Worm (Caenorhabditis elegans) whole organism, young adult: ENCODE measurements around the gene R13A1.10.
A peak's percentile ranks its signal among the peaks of the same experiment; 100 is the strongest.

ENCODE experiments used
- F39B2.1 ChIP-seq: fragments of 200-800 bp; sonication (Bioruptor generic); IDR thresholded peaks from 2 replicates; pipeline ENCODE4 v1.3.6; 2022; ENCODE audit warnings: missing genetic modification reagents, missing genetic modification characterization, missing compliant biosample characterization
- F55B11.4 ChIP-seq: sonication (generic microtip); optimal IDR thresholded peaks from 2 replicates; lab custom pipeline; 2016; ENCODE audit warnings: missing compliant biosample characterization, missing genetic modification characterization, borderline replicate concordance; ENCODE audit not compliant: insufficient read depth
- Y53G8AR.9 ChIP-seq: fragments of 200-800 bp; sonication (Bioruptor generic); conservative IDR thresholded peaks from 2 replicates; pipeline ENCODE4 v1.3.6; 2022; ENCODE audit warnings: missing genetic modification reagents, missing genetic modification characterization, missing compliant biosample characterization
- Y56A3A.18 ChIP-seq: fragments of 200-800 bp; sonication (Bioruptor generic); IDR thresholded peaks from 2 replicates; pipeline ENCODE4 v1.3.6; 2022; ENCODE audit warnings: missing genetic modification reagents, missing genetic modification characterization, missing compliant biosample characterization
- ama-1 ChIP-seq, 3 experiments: fragments of 150-350 bp in 1 of 3; sonication (generic microtip) in 2 of 3; optimal IDR thresholded peaks; 2 replicates each; lab custom pipeline; 2014 to 2018; ENCODE audit warnings: missing biosample characterization in 2 of 3, missing genetic modification characterization in 2 of 3, missing genetic modification reagents in 2 of 3
- aptf-2 ChIP-seq: fragments of 200-800 bp; sonication (Bioruptor generic); conservative IDR thresholded peaks from 2 replicates; pipeline ENCODE4 v1.3.6; 2022; ENCODE audit warnings: missing genetic modification reagents, missing genetic modification characterization, missing compliant biosample characterization
- cebp-1 ChIP-seq, 2 experiments: fragments of 200-800 bp in 1 of 2; sonication (Bioruptor generic) in 1 of 2; sonication (generic microtip) in 1 of 2; IDR thresholded peaks in 1 of 2; optimal IDR thresholded peaks in 1 of 2; 2 replicates each; pipeline versions ENCODE4 v1.3.6 to Lab custom; 2017 to 2022; ENCODE audit warnings: missing compliant biosample characterization in 2 of 2, missing genetic modification characterization in 2 of 2, mild to moderate bottlenecking in 1 of 2, missing genetic modification reagents in 1 of 2, moderate library complexity in 1 of 2
- cebp-2 ChIP-seq: fragments of 200-800 bp; sonication (Bioruptor generic); IDR thresholded peaks from 2 replicates; pipeline ENCODE4 v1.3.6; 2022; ENCODE audit warnings: missing genetic modification characterization, missing compliant biosample characterization
- ceh-27 ChIP-seq: fragments of 200-800 bp; sonication (Bioruptor generic); optimal IDR thresholded peaks from 2 replicates; lab custom pipeline; 2018; ENCODE audit warnings: mild to moderate bottlenecking, missing genetic modification characterization, moderate library complexity, missing compliant biosample characterization
- dpl-1 ChIP-seq: fragments of 150-350 bp; optimal IDR thresholded peaks from 2 replicates; lab custom pipeline; 2014; ENCODE audit warnings: missing biosample characterization, missing genetic modification reagents, missing genetic modification characterization
- him-1 ChIP-seq: sonication (generic microtip); optimal IDR thresholded peaks from 2 replicates; lab custom pipeline; 2016; ENCODE audit warnings: missing genotype, missing genetic modification reagents, missing genetic modification characterization, missing compliant biosample characterization
- hlh-12 ChIP-seq: sonication (generic microtip); optimal IDR thresholded peaks from 2 replicates; lab custom pipeline; 2016; ENCODE audit warnings: missing genetic modification characterization, missing compliant biosample characterization
- hlh-26 ChIP-seq: fragments of 200-800 bp; sonication (Bioruptor generic); conservative IDR thresholded peaks from 2 replicates; pipeline ENCODE4 v1.3.6; 2022; ENCODE audit warnings: missing genetic modification reagents, missing genetic modification characterization, missing compliant biosample characterization
- hmg-20 ChIP-seq: fragments of 200-800 bp; sonication (Bioruptor generic); IDR thresholded peaks from 2 replicates; pipeline ENCODE4 v1.3.6; 2022; ENCODE audit warnings: missing genetic modification reagents, missing genetic modification characterization, missing compliant biosample characterization
- let-607 ChIP-seq, 2 experiments: fragments of 200-800 bp in 1 of 2; sonication (Bioruptor generic) in 1 of 2; sonication (generic microtip) in 1 of 2; optimal IDR thresholded peaks; 2 replicates each; lab custom pipeline; 2016 to 2018; ENCODE audit warnings: mild to moderate bottlenecking in 2 of 2, missing compliant biosample characterization in 2 of 2, missing genetic modification characterization in 2 of 2, moderate library complexity in 2 of 2, missing genotype in 1 of 2
- lsl-1 ChIP-seq: fragments of 200-800 bp; sonication (Bioruptor generic); optimal IDR thresholded peaks from 2 replicates; lab custom pipeline; 2018; ENCODE audit warnings: mild to moderate bottlenecking, missing genetic modification characterization, moderate library complexity, missing compliant biosample characterization
- lsy-27 ChIP-seq: sonication (generic microtip); optimal IDR thresholded peaks from 2 replicates; lab custom pipeline; 2017; ENCODE audit warnings: missing genetic modification characterization, mild to moderate bottlenecking, missing compliant biosample characterization, antibody characterized with exemption, missing genotype, borderline replicate concordance; ENCODE audit not compliant: insufficient read depth
- madf-3 ChIP-seq: fragments of 200-800 bp; sonication (Bioruptor generic); IDR thresholded peaks from 2 replicates; pipeline ENCODE4 v1.3.6; 2022; ENCODE audit warnings: missing genetic modification reagents, missing genetic modification characterization, missing compliant biosample characterization
- mes-4 ChIP-seq: sonication (generic microtip); optimal IDR thresholded peaks from 2 replicates; lab custom pipeline; 2016; ENCODE audit warnings: missing genotype, missing genetic modification characterization, missing compliant biosample characterization
- nfyb-1 ChIP-seq: fragments of 200-800 bp; sonication (Bioruptor generic); IDR thresholded peaks from 2 replicates; pipeline ENCODE4 v1.3.6; 2022; ENCODE audit warnings: missing genetic modification reagents, missing genetic modification characterization, missing compliant biosample characterization
- nhr-80 ChIP-seq: sonication (generic microtip); optimal IDR thresholded peaks from 2 replicates; lab custom pipeline; 2016; ENCODE audit warnings: missing genetic modification characterization, missing compliant biosample characterization
- pbrm-1 ChIP-seq: fragments of 200-800 bp; sonication (Bioruptor generic); IDR thresholded peaks from 2 replicates; pipeline ENCODE4 v1.3.6; 2022; ENCODE audit warnings: missing genetic modification reagents, missing genetic modification characterization, missing compliant biosample characterization
- pha-4 ChIP-seq: fragments of 150-350 bp; sonication (generic microtip); optimal IDR thresholded peaks from 2 replicates; lab custom pipeline; 2014; ENCODE audit warnings: missing biosample characterization, missing genetic modification reagents, missing genetic modification characterization
- snpc-3.4 ChIP-seq: sonication (generic microtip); optimal IDR thresholded peaks from 2 replicates; lab custom pipeline; 2017; ENCODE audit warnings: missing genetic modification characterization, mild to moderate bottlenecking, missing compliant biosample characterization, antibody characterized with exemption, moderate library complexity, missing genotype, missing genetic modification reagents
- unc-130 ChIP-seq: sonication (generic microtip); optimal IDR thresholded peaks from 2 replicates; lab custom pipeline; 2016; ENCODE audit warnings: missing genetic modification reagents, missing genetic modification characterization, missing compliant biosample characterization
- unc-62 ChIP-seq: fragments of 150-350 bp; optimal IDR thresholded peaks from 2 replicates; lab custom pipeline; 2014; ENCODE audit warnings: missing biosample characterization, missing genetic modification reagents, missing genetic modification characterization
- ztf-22 ChIP-seq: fragments of 200-800 bp; sonication (Bioruptor generic); optimal IDR thresholded peaks from 2 replicates; lab custom pipeline; 2018; ENCODE audit warnings: mild to moderate bottlenecking, missing genetic modification characterization, moderate library complexity, missing compliant biosample characterization
- ztf-28 ChIP-seq: fragments of 200-800 bp; sonication (Bioruptor generic); IDR thresholded peaks from 2 replicates; pipeline ENCODE4 v1.3.6; 2022; ENCODE audit warnings: missing genetic modification reagents, missing genetic modification characterization, missing compliant biosample characterization

R13A1.10 gene

DNA sequence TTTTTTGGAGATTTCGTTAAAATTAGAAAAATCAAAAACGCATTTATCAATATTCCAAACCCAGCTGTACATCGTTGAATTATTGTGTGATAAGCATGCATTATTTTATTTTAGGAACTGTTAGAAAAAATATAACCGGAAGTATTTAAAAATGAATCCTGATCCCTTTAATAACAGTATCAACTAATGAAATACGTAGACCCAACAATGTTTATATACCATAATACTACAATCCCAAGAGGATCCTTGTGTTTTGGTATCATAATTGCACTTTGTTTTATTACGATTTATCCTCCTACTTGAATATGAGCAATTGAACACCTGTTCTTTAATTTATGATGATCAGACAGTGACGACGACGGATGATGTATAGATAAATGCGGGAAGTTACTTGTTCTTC is 40.2 kb downstream of the R13A1.10 start, which contains the start of gene str-249:
Gene str-249, minus strand, starts transcription at position 101 of the 400 bp plus-strand sequence.
- TF ChIP-seq lsy-27, result no peak
- no peak for TF ChIP-seq ceh-27

DNA sequence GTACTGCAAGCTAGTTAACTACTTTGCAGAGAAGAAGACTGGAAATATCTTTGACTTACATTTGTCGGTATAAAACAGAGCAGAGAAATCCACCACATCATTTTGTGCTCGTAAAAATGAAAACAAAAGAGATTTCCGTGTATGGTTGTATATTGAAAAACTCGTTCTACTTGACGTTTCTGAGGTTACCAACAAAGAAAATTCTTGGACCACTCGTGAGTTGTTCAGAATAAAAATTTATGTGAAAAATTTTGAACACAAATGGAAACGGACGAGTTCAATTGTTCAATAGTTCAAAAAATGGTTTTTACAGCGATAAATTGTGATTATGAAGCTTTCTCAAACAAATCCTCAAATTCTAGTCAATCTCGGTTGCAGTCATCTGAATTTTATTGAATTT is 42.4 kb downstream of the R13A1.10 start, which contains the start of gene clec-179:
Gene clec-179, minus strand, starts transcription at position 101 of the 400 bp plus-strand sequence.
- TF ChIP-seq F55B11.4 (tag; lab: Kevin White, UChicago) (no peak), ama-1 (optimal IDR thresholded peaks at IDR 0.05; lab: Kevin White, UChicago) (no peak), ama-1 (GFP tag; optimal IDR thresholded peaks at IDR 0.05; lab: Kevin White, UChicago) (no peak)

DNA sequence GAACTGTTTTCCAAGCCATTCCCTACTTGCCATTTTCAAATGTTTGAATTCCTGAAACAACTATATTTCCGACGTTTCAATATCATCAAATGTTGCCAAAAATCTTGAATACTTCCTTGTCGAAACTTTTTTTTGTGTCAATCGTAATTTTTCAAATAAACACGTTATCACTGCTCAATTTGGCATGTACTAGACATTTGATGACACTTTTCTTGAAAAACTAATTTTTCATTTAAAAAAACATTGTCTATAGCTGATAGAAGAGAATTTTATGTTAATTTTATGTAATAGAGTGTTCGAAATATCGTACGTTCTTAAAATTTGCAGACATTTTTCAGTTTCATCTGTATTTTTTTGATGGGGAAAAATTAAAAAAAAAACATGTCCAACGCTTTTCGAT is 44.2 kb downstream of the R13A1.10 start:
- TF ChIP-seq nhr-80 (tag; lab: Kevin White, UChicago), result peak; percentile 78
- peak; percentile 47 for TF ChIP-seq ztf-22 (GFP tag; lab: Kevin White, UChicago)
- peak; percentile 75 for TF ChIP-seq unc-62 (GFP tag; lab: Kevin White, UChicago)
- peak; percentile 36 for TF ChIP-seq pha-4 (tag; lab: Kevin White, UChicago)
- TF ChIP-seq ztf-28 (GFP tag; lab: Robert Waterston, UW), result no peak
- TF ChIP-seq Y56A3A.18, result no peak
- TF ChIP-seq let-607 (tag; optimal IDR thresholded peaks at IDR 0.05; lab: Kevin White, UChicago), result peak; percentile 60 to 85
- no peak for TF ChIP-seq hlh-26 (GFP tag; lab: Robert Waterston, UW)
- no peak for TF ChIP-seq lsl-1 (GFP tag; lab: Kevin White, UChicago)
- no peak for TF ChIP-seq dpl-1 (GFP tag; lab: Kevin White, UChicago)

DNA sequence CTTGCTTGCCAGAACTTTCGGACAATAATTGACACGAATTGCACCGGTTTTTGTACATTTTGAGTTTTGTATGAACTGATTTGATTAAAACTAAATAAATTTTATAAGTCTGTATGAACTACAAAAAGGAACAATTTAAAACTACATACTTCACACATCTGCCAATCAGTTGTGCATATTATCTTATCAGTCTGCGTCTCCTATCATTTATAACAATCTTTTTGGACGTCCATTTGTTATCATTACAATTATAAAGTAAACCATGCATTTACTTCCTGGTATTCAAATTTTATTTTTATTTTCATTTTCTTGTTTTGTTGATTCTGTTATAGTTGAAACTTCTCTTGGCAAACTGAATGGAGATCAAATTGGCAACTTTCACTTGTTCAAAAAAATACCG is 46.7 kb downstream of the R13A1.10 start, which contains the start of gene cest-10:
Gene cest-10, plus strand, starts transcription at position 254 of the 400 bp plus-strand sequence.
- TF ChIP-seq unc-62 (GFP tag; lab: Kevin White, UChicago) (peak; percentile 54), ztf-28 (GFP tag; lab: Robert Waterston, UW) (no peak), F39B2.1 (GFP tag; lab: Robert Waterston, UW) (no peak), nhr-80 (tag; lab: Kevin White, UChicago) (peak; percentile 72), cebp-1 (GFP tag; IDR thresholded peaks at IDR 0.05; lab: Robert Waterston, UW) (no peak), cebp-1 (tag; optimal IDR thresholded peaks at IDR 0.05; lab: Kevin White, UChicago) (no peak), mes-4 (no peak), let-607 (tag; optimal IDR thresholded peaks at IDR 0.05; lab: Kevin White, UChicago) (peak in 1 of 2 experiments; percentile 67)

DNA sequence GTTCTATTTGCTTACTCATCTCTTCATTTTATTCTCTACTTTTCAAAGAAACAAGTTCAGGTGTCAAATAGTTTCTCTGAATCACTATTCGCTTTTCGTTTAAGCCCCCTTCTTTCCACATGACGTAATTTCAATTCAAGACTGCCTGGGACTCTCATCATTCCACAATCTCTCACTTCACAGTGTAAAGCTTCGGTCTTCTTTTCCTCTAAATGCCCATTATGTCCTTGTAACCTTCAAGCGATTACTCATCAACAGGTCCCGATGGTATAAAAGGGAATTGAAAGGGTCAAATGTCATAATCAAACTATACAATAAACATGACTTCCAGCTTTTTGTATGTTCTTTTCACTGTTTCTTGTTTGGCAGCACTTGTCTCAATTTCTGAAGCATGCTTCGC is 48.0 kb downstream of the R13A1.10 start, which contains the start of gene C42D4.3:
Gene C42D4.3, plus strand, starts transcription at position 298 of the 400 bp plus-strand sequence.
- TF ChIP-seq cebp-1 (GFP tag; IDR thresholded peaks at IDR 0.05; lab: Robert Waterston, UW), result no peak
- TF ChIP-seq cebp-1 (tag; optimal IDR thresholded peaks at IDR 0.05; lab: Kevin White, UChicago), result no peak
- TF ChIP-seq snpc-3.4 (tag; lab: Kevin White, UChicago), result no peak
- TF ChIP-seq Y53G8AR.9 (GFP tag; lab: Robert Waterston, UW), result no peak
- no peak for TF ChIP-seq cebp-2 (GFP tag; lab: Robert Waterston, UW)
- TF ChIP-seq nfyb-1, result no peak
- TF ChIP-seq aptf-2 (GFP tag; lab: Robert Waterston, UW), result no peak
- no peak for TF ChIP-seq him-1 (tag; lab: Kevin White, UChicago)
- TF ChIP-seq madf-3 (GFP tag; lab: Robert Waterston, UW), result no peak
- no peak for TF ChIP-seq hmg-20 (GFP tag; lab: Robert Waterston, UW)
- no peak for TF ChIP-seq pbrm-1 (GFP tag; lab: Robert Waterston, UW)
- TF ChIP-seq hlh-12 (tag; lab: Kevin White, UChicago), result no peak
- no peak for TF ChIP-seq unc-130
